Worm (Caenorhabditis elegans) whole organism, young adult: ENCODE results near the gene tsp-12.

Experiments used
- F22D6.2 ChIP-seq: sonication (generic microtip); optimal IDR thresholded peaks from 2 replicates; lab custom pipeline; 2016; ENCODE audit warnings: mild to moderate bottlenecking, missing genetic modification characterization, missing compliant biosample characterization
- F33H1.4 ChIP-seq: fragments of 200-800 bp; sonication (Bioruptor generic); IDR thresholded peaks from 2 replicates; pipeline ENCODE4 v1.3.6; 2022; ENCODE audit warnings: missing genetic modification reagents, missing genetic modification characterization, missing compliant biosample characterization
- F52B5.7 ChIP-seq: sonication (generic microtip); optimal IDR thresholded peaks from 2 replicates; lab custom pipeline; 2016; ENCODE audit warnings: mild to moderate bottlenecking, missing genetic modification characterization, missing compliant biosample characterization
- Y53F4B.3 ChIP-seq: fragments of 200-800 bp; sonication (Bioruptor generic); IDR thresholded peaks from 2 replicates; pipeline ENCODE4 v1.3.6; 2022; ENCODE audit warnings: missing genetic modification reagents, missing genetic modification characterization, missing compliant biosample characterization
- Y79H2A.3 ChIP-seq: fragments of 200-800 bp; sonication (Bioruptor generic); conservative IDR thresholded peaks from 2 replicates; pipeline ENCODE4 v1.3.6; 2022; ENCODE audit warnings: missing genetic modification reagents, missing genetic modification characterization, missing compliant biosample characterization
- ccch-3 ChIP-seq: fragments of 200-800 bp; sonication (Bioruptor generic); optimal IDR thresholded peaks from 2 replicates; lab custom pipeline; 2018; ENCODE audit warnings: mild to moderate bottlenecking, missing genetic modification characterization, missing compliant biosample characterization
- cebp-1 ChIP-seq, 2 experiments: fragments of 200-800 bp in 1 of 2; sonication (Bioruptor generic) in 1 of 2; sonication (generic microtip) in 1 of 2; IDR thresholded peaks in 1 of 2; optimal IDR thresholded peaks in 1 of 2; 2 replicates each; pipeline versions ENCODE4 v1.3.6 to Lab custom; 2017 to 2022; ENCODE audit warnings: missing compliant biosample characterization in 2 of 2, missing genetic modification characterization in 2 of 2, mild to moderate bottlenecking in 1 of 2, missing genetic modification reagents in 1 of 2, moderate library complexity in 1 of 2
- cebp-2 ChIP-seq: fragments of 200-800 bp; sonication (Bioruptor generic); IDR thresholded peaks from 2 replicates; pipeline ENCODE4 v1.3.6; 2022; ENCODE audit warnings: missing genetic modification characterization, missing compliant biosample characterization
- ceh-40 ChIP-seq: fragments of 200-800 bp; sonication (Bioruptor generic); IDR thresholded peaks from 2 replicates; pipeline ENCODE4 v1.3.6; 2022; ENCODE audit warnings: missing genetic modification characterization, missing compliant biosample characterization
- die-1 ChIP-seq: sonication (generic microtip); optimal IDR thresholded peaks from 2 replicates; lab custom pipeline; 2016; ENCODE audit warnings: missing genotype, mild to moderate bottlenecking, missing genetic modification characterization, missing compliant biosample characterization
- efl-1 ChIP-seq: fragments of 150-350 bp; optimal IDR thresholded peaks from 2 replicates; lab custom pipeline; 2014; ENCODE audit warnings: missing biosample characterization, missing genetic modification reagents, missing genetic modification characterization
- egl-18 ChIP-seq: fragments of 200-800 bp; sonication (Bioruptor generic); IDR thresholded peaks from 2 replicates; pipeline ENCODE4 v1.3.6; 2022; ENCODE audit warnings: missing genetic modification reagents, missing genetic modification characterization, missing compliant biosample characterization
- egl-44 ChIP-seq: fragments of 200-800 bp; sonication (Bioruptor generic); IDR thresholded peaks from 2 replicates; pipeline ENCODE4 v1.3.6; 2022; ENCODE audit warnings: missing genetic modification reagents, missing genetic modification characterization, missing compliant biosample characterization
- egrh-3 ChIP-seq: fragments of 200-800 bp; sonication (Bioruptor generic); IDR thresholded peaks from 2 replicates; pipeline ENCODE4 v1.3.6; 2022; ENCODE audit warnings: missing genetic modification reagents, missing genetic modification characterization, missing compliant biosample characterization
- ets-4 ChIP-seq: fragments of 200-800 bp; sonication (Bioruptor generic); optimal IDR thresholded peaks from 2 replicates; lab custom pipeline; 2018; ENCODE audit warnings: mild to moderate bottlenecking, missing genetic modification characterization, missing compliant biosample characterization
- gei-17 ChIP-seq: fragments of 200-800 bp; sonication (Bioruptor generic); optimal IDR thresholded peaks from 2 replicates; lab custom pipeline; 2018; ENCODE audit warnings: mild to moderate bottlenecking, missing genetic modification characterization, missing compliant biosample characterization
- him-1 ChIP-seq: sonication (generic microtip); optimal IDR thresholded peaks from 2 replicates; lab custom pipeline; 2016; ENCODE audit warnings: missing genotype, missing genetic modification reagents, missing genetic modification characterization, missing compliant biosample characterization
- hmg-1.2 ChIP-seq: fragments of 200-800 bp; sonication (Bioruptor generic); IDR thresholded peaks from 2 replicates; pipeline ENCODE4 v1.3.6; 2022; ENCODE audit warnings: missing genetic modification reagents, missing genetic modification characterization, missing compliant biosample characterization
- let-526 ChIP-seq: fragments of 200-800 bp; sonication (Bioruptor generic); IDR thresholded peaks from 2 replicates; pipeline ENCODE4 v1.3.6; 2022; ENCODE audit warnings: missing genetic modification reagents, missing genetic modification characterization, missing compliant biosample characterization
- lir-1 ChIP-seq: fragments of 200-800 bp; sonication (Bioruptor generic); conservative IDR thresholded peaks from 2 replicates; pipeline ENCODE4 v1.3.6; 2022; ENCODE audit warnings: missing genetic modification reagents, missing genetic modification characterization, missing compliant biosample characterization
- mes-4 ChIP-seq: sonication (generic microtip); optimal IDR thresholded peaks from 2 replicates; lab custom pipeline; 2016; ENCODE audit warnings: missing genotype, missing genetic modification characterization, missing compliant biosample characterization
- nhr-27 ChIP-seq: fragments of 200-800 bp; sonication (Bioruptor generic); optimal IDR thresholded peaks from 2 replicates; lab custom pipeline; 2018; ENCODE audit warnings: mild to moderate bottlenecking, missing genetic modification characterization, moderate library complexity, missing compliant biosample characterization
- rpc-1 ChIP-seq, 2 experiments: fragments of 150-350 bp in 1 of 2; sonication (generic microtip) in 1 of 2; optimal IDR thresholded peaks; 2 replicates each; lab custom pipeline; 2014 to 2018; ENCODE audit warnings: missing biosample characterization in 1 of 2, missing genetic modification characterization in 1 of 2, missing genetic modification reagents in 1 of 2, missing genotype in 1 of 2
- snpc-1.3 ChIP-seq: sonication (generic microtip); optimal IDR thresholded peaks from 2 replicates; lab custom pipeline; 2017; ENCODE audit warnings: missing genetic modification characterization, mild to moderate bottlenecking, missing compliant biosample characterization, antibody characterized with exemption, moderate library complexity, missing genotype, missing genetic modification reagents; ENCODE audit not compliant: insufficient read depth
- snpc-4 ChIP-seq, 5 experiments: fragments of 150-350 bp in 1 of 5; sonication (generic microtip) in 4 of 5; optimal IDR thresholded peaks; 2 replicates each; lab custom pipeline; 2014 to 2018; ENCODE audit warnings: missing genetic modification characterization in 5 of 5, missing biosample characterization in 3 of 5, antibody characterized with exemption in 2 of 5, mild to moderate bottlenecking in 2 of 5, missing compliant biosample characterization in 2 of 5, missing genotype in 2 of 5, moderate library complexity in 2 of 5, missing genetic modification reagents in 1 of 5
- somi-1 ChIP-seq: fragments of 200-800 bp; sonication (Bioruptor generic); optimal IDR thresholded peaks from 2 replicates; lab custom pipeline; 2018; ENCODE audit warnings: mild to moderate bottlenecking, missing genetic modification characterization, missing compliant biosample characterization
- tbp1 ChIP-seq: fragments of 200-800 bp; sonication (Bioruptor generic); optimal IDR thresholded peaks from 2 replicates; lab custom pipeline; 2018; ENCODE audit warnings: mild to moderate bottlenecking, missing genetic modification characterization, missing compliant biosample characterization
- unc-62 ChIP-seq: fragments of 150-350 bp; optimal IDR thresholded peaks from 2 replicates; lab custom pipeline; 2014; ENCODE audit warnings: missing biosample characterization, missing genetic modification reagents, missing genetic modification characterization
- xnd-1 ChIP-seq: sonication (generic microtip); optimal IDR thresholded peaks from 2 replicates; lab custom pipeline; 2016; ENCODE audit warnings: missing genotype, missing genetic modification reagents, missing genetic modification characterization, missing compliant biosample characterization
- zim-3 ChIP-seq: sonication (generic microtip); optimal IDR thresholded peaks from 2 replicates; lab custom pipeline; 2017; ENCODE audit warnings: mild to moderate bottlenecking, missing genetic modification characterization, moderate library complexity, missing compliant biosample characterization
- ztf-22 ChIP-seq: fragments of 200-800 bp; sonication (Bioruptor generic); optimal IDR thresholded peaks from 2 replicates; lab custom pipeline; 2018; ENCODE audit warnings: mild to moderate bottlenecking, missing genetic modification characterization, moderate library complexity, missing compliant biosample characterization
- ztf-28 ChIP-seq: fragments of 200-800 bp; sonication (Bioruptor generic); IDR thresholded peaks from 2 replicates; pipeline ENCODE4 v1.3.6; 2022; ENCODE audit warnings: missing genetic modification reagents, missing genetic modification characterization, missing compliant biosample characterization
- ztf-6 ChIP-seq: fragments of 200-800 bp; sonication (Bioruptor generic); IDR thresholded peaks from 2 replicates; pipeline ENCODE4 v1.3.6; 2022; ENCODE audit warnings: missing genetic modification reagents, missing genetic modification characterization, missing compliant biosample characterization

The tsp-12 gene

ce11 chrIV:10141930-10142505, 8.4 kb downstream of the tsp-12 start, which contains the start of the genes gst-2, gst-4 and dhs-12:
Gene gst-2 (minus strand): TSS chrIV:10142061.
Gene gst-4 (plus strand): TSS chrIV:10142225.
Gene dhs-12 (plus strand): TSS chrIV:10142455.
- TF ChIP-seq gei-17 (GFP tag; lab: Kevin White, UChicago) (no peak), ztf-6 (GFP tag; lab: Robert Waterston, UW) (no peak), Y79H2A.3 (GFP tag; lab: Robert Waterston, UW) (no peak), Y53F4B.3 (GFP tag; lab: Robert Waterston, UW) (no peak), cebp-1 (GFP tag; IDR thresholded peaks at IDR 0.05; lab: Robert Waterston, UW) (no peak), cebp-1 (tag; optimal IDR thresholded peaks at IDR 0.05; lab: Kevin White, UChicago) (no peak), hmg-1.2 (GFP tag; lab: Robert Waterston, UW) (no peak)
- TF ChIP-seq, all 124 proteins: peak for 0

- TF ChIP-seq egrh-3 (GFP tag; lab: Robert Waterston, UW) (no peak), him-1 (tag; lab: Kevin White, UChicago) (no peak), F52B5.7 (no peak), tbp1 (no peak), F22D6.2 (tag; lab: Kevin White, UChicago) (no peak), snpc-4 (GFP tag; optimal IDR thresholded peaks at IDR 0.05; lab: Kevin White, UChicago) (no peak), snpc-4 (tag; optimal IDR thresholded peaks at IDR 0.05; lab: Kevin White, UChicago) (no peak), rpc-1 (optimal IDR thresholded peaks at IDR 0.05; lab: Kevin White, UChicago) (no peak), rpc-1 (tag; optimal IDR thresholded peaks at IDR 0.05; lab: Kevin White, UChicago) (no peak), die-1 (tag; lab: Kevin White, UChicago) (no peak), ccch-3 (GFP tag; lab: Kevin White, UChicago) (no peak), nhr-27 (tag; lab: Kevin White, UChicago) (no peak), cebp-2 (GFP tag; lab: Robert Waterston, UW) (no peak), xnd-1 (no peak), efl-1 (GFP tag; lab: Kevin White, UChicago) (no peak), let-526 (no peak), zim-3 (tag; lab: Kevin White, UChicago) (no peak), unc-62 (GFP tag; lab: Kevin White, UChicago) (no peak), snpc-1.3 (tag; lab: Kevin White, UChicago) (no peak), lir-1 (GFP tag; lab: Robert Waterston, UW) (no peak)
Measured at ce11 chrIV:10140143-10140542, 10.3 kb downstream of the tsp-12 start, which contains the start of gene gst-3. Gene gst-3 (minus strand): TSS chrIV:10140243.

ce11 chrIV:10137804-10138203, 12.6 kb downstream of the tsp-12 start, which contains the start of gene K08F4.12:
Gene K08F4.12 (plus strand): TSS chrIV:10138104.
- no peak for TF ChIP-seq ets-4
- no peak for TF ChIP-seq Y53F4B.3 (GFP tag; lab: Robert Waterston, UW)
- no peak for TF ChIP-seq mes-4 (tag; lab: Kevin White, UChicago)
- TF ChIP-seq ztf-28 (GFP tag; lab: Robert Waterston, UW): no peak
- TF ChIP-seq snpc-4 (GFP tag; optimal IDR thresholded peaks at IDR 0.05; lab: Kevin White, UChicago): no peak
- TF ChIP-seq snpc-4 (tag; optimal IDR thresholded peaks at IDR 0.05; lab: Kevin White, UChicago): no peak
- no peak for TF ChIP-seq egl-18 (GFP tag; lab: Robert Waterston, UW)
- no peak for TF ChIP-seq ztf-22 (GFP tag; lab: Kevin White, UChicago)
- TF ChIP-seq ceh-40 (GFP tag; lab: Robert Waterston, UW): no peak
- no peak for TF ChIP-seq rpc-1 (optimal IDR thresholded peaks at IDR 0.05; lab: Kevin White, UChicago)
- no peak for TF ChIP-seq rpc-1 (tag; optimal IDR thresholded peaks at IDR 0.05; lab: Kevin White, UChicago)
- no peak for TF ChIP-seq somi-1 (GFP tag; lab: Kevin White, UChicago)
- no peak for TF ChIP-seq egl-44
- TF ChIP-seq F33H1.4 (GFP tag; lab: Robert Waterston, UW): no peak
- TF ChIP-seq him-1 (tag; lab: Kevin White, UChicago): no peak
